Worm (Caenorhabditis elegans) whole organism, young adult: ENCODE measurements around the gene tor-1.
A peak's percentile ranks its signal among the peaks of the same experiment; 100 is the strongest.

Experiments used
- B0035.1 ChIP-seq: sonication (generic microtip); optimal IDR thresholded peaks from 2 replicates; lab custom pipeline; 2016; ENCODE audit warnings: missing genetic modification characterization, mild to moderate bottlenecking, missing compliant biosample characterization, missing genotype, missing genetic modification reagents
- B0336.3 ChIP-seq: fragments of 200-800 bp; sonication (Bioruptor generic); IDR thresholded peaks from 2 replicates; pipeline ENCODE4 v1.3.6; 2022; ENCODE audit warnings: missing genetic modification characterization, missing compliant biosample characterization
- C17E4.6 ChIP-seq: fragments of 200-800 bp; sonication (Bioruptor generic); IDR thresholded peaks from 2 replicates; pipeline ENCODE4 v1.3.6; 2022; ENCODE audit warnings: missing genetic modification reagents, missing genetic modification characterization, missing compliant biosample characterization
- F10E7.11 ChIP-seq: sonication (generic microtip); optimal IDR thresholded peaks from 2 replicates; lab custom pipeline; 2017; ENCODE audit warnings: mild to moderate bottlenecking, missing genetic modification characterization, moderate library complexity, missing compliant biosample characterization
- F22D6.2 ChIP-seq: sonication (generic microtip); optimal IDR thresholded peaks from 2 replicates; lab custom pipeline; 2016; ENCODE audit warnings: mild to moderate bottlenecking, missing genetic modification characterization, missing compliant biosample characterization
- F23B12.7 ChIP-seq: sonication (generic microtip); optimal IDR thresholded peaks from 2 replicates; lab custom pipeline; 2017; ENCODE audit warnings: missing genetic modification characterization, mild to moderate bottlenecking, missing compliant biosample characterization, antibody characterized with exemption, moderate library complexity; ENCODE audit not compliant: insufficient read depth
- F49E8.2 ChIP-seq: sonication (generic microtip); optimal IDR thresholded peaks from 3 replicates; lab custom pipeline; 2017; ENCODE audit warnings: missing genetic modification characterization, mild to moderate bottlenecking, missing compliant biosample characterization, antibody characterized with exemption, moderate library complexity; ENCODE audit not compliant: insufficient read depth
- K11D2.4 ChIP-seq: fragments of 200-800 bp; sonication (Bioruptor generic); IDR thresholded peaks from 2 replicates; pipeline ENCODE4 v1.3.6; 2022; ENCODE audit warnings: missing genetic modification reagents, missing genetic modification characterization, missing compliant biosample characterization
- K12H6.12 ChIP-seq: fragments of 200-800 bp; sonication (Bioruptor generic); optimal IDR thresholded peaks from 2 replicates; lab custom pipeline; 2018; ENCODE audit warnings: mild to moderate bottlenecking, missing genetic modification characterization, missing compliant biosample characterization
- T26A5.8 ChIP-seq: sonication (generic microtip); optimal IDR thresholded peaks from 2 replicates; lab custom pipeline; 2016; ENCODE audit warnings: missing genetic modification characterization, missing compliant biosample characterization
- Y53F4B.3 ChIP-seq: fragments of 200-800 bp; sonication (Bioruptor generic); IDR thresholded peaks from 2 replicates; pipeline ENCODE4 v1.3.6; 2022; ENCODE audit warnings: missing genetic modification reagents, missing genetic modification characterization, missing compliant biosample characterization
- akir-1 ChIP-seq: fragments of 200-800 bp; sonication (Bioruptor generic); optimal IDR thresholded peaks from 2 replicates; lab custom pipeline; 2018; ENCODE audit warnings: mild to moderate bottlenecking, missing genetic modification characterization, moderate library complexity, missing compliant biosample characterization
- aptf-2 ChIP-seq: fragments of 200-800 bp; sonication (Bioruptor generic); conservative IDR thresholded peaks from 2 replicates; pipeline ENCODE4 v1.3.6; 2022; ENCODE audit warnings: missing genetic modification reagents, missing genetic modification characterization, missing compliant biosample characterization
- attf-5 ChIP-seq: fragments of 200-800 bp; sonication (Bioruptor generic); optimal IDR thresholded peaks from 2 replicates; lab custom pipeline; 2018; ENCODE audit warnings: mild to moderate bottlenecking, missing genetic modification characterization, missing compliant biosample characterization
- ceh-100 ChIP-seq: fragments of 200-800 bp; sonication (Bioruptor generic); IDR thresholded peaks from 2 replicates; pipeline ENCODE4 v1.3.6; 2022; ENCODE audit warnings: missing genetic modification reagents, missing genetic modification characterization, missing compliant biosample characterization
- chd-7 ChIP-seq: sonication (generic microtip); optimal IDR thresholded peaks from 2 replicates; lab custom pipeline; 2016; ENCODE audit warnings: mild to moderate bottlenecking, missing genetic modification characterization, moderate library complexity, missing compliant biosample characterization
- die-1 ChIP-seq: sonication (generic microtip); optimal IDR thresholded peaks from 2 replicates; lab custom pipeline; 2016; ENCODE audit warnings: missing genotype, mild to moderate bottlenecking, missing genetic modification characterization, missing compliant biosample characterization
- dox-1 ChIP-seq: fragments of 200-800 bp; sonication (Bioruptor generic); IDR thresholded peaks from 2 replicates; pipeline ENCODE4 v1.3.6; 2022; ENCODE audit warnings: missing genetic modification reagents, missing genetic modification characterization, missing compliant biosample characterization
- him-1 ChIP-seq: sonication (generic microtip); optimal IDR thresholded peaks from 2 replicates; lab custom pipeline; 2016; ENCODE audit warnings: missing genotype, missing genetic modification reagents, missing genetic modification characterization, missing compliant biosample characterization
- hlh-12 ChIP-seq: sonication (generic microtip); optimal IDR thresholded peaks from 2 replicates; lab custom pipeline; 2016; ENCODE audit warnings: missing genetic modification characterization, missing compliant biosample characterization
- hrde-1 ChIP-seq: sonication (generic microtip); optimal IDR thresholded peaks from 2 replicates; lab custom pipeline; 2016; ENCODE audit warnings: missing genetic modification characterization, mild to moderate bottlenecking, missing compliant biosample characterization, moderate library complexity, missing genotype, missing genetic modification reagents, borderline replicate concordance
- let-526 ChIP-seq: fragments of 200-800 bp; sonication (Bioruptor generic); IDR thresholded peaks from 2 replicates; pipeline ENCODE4 v1.3.6; 2022; ENCODE audit warnings: missing genetic modification reagents, missing genetic modification characterization, missing compliant biosample characterization
- lin-26 ChIP-seq: fragments of 200-800 bp; sonication (Bioruptor generic); IDR thresholded peaks from 2 replicates; pipeline ENCODE4 v1.3.6; 2022; ENCODE audit warnings: missing genetic modification reagents, missing genetic modification characterization, missing compliant biosample characterization
- lsy-27 ChIP-seq: sonication (generic microtip); optimal IDR thresholded peaks from 2 replicates; lab custom pipeline; 2017; ENCODE audit warnings: missing genetic modification characterization, mild to moderate bottlenecking, missing compliant biosample characterization, antibody characterized with exemption, missing genotype, borderline replicate concordance; ENCODE audit not compliant: insufficient read depth
- madf-10 ChIP-seq: sonication (generic microtip); optimal IDR thresholded peaks from 2 replicates; lab custom pipeline; 2016; ENCODE audit warnings: mild to moderate bottlenecking, missing genetic modification characterization, missing compliant biosample characterization
- mcd-1 ChIP-seq: fragments of 200-800 bp; sonication (Bioruptor generic); IDR thresholded peaks from 2 replicates; pipeline ENCODE4 v1.3.6; 2022; ENCODE audit warnings: missing genetic modification reagents, missing genetic modification characterization, missing compliant biosample characterization
- mel-28 ChIP-seq: sonication (generic microtip); optimal IDR thresholded peaks from 2 replicates; lab custom pipeline; 2016; ENCODE audit warnings: borderline replicate concordance, mild to moderate bottlenecking, missing genetic modification characterization, missing compliant biosample characterization
- mes-4 ChIP-seq: sonication (generic microtip); optimal IDR thresholded peaks from 2 replicates; lab custom pipeline; 2016; ENCODE audit warnings: missing genotype, missing genetic modification characterization, missing compliant biosample characterization
- nfya-1 ChIP-seq: sonication (generic microtip); optimal IDR thresholded peaks from 2 replicates; lab custom pipeline; 2017; ENCODE audit warnings: antibody characterized with exemption, missing compliant biosample characterization, missing genetic modification characterization, borderline replicate concordance; ENCODE audit not compliant: insufficient read depth
- nhr-179 ChIP-seq: sonication (generic microtip); optimal IDR thresholded peaks from 2 replicates; lab custom pipeline; 2016; ENCODE audit warnings: mild to moderate bottlenecking, missing genetic modification characterization, missing compliant biosample characterization
- nhr-80 ChIP-seq: sonication (generic microtip); optimal IDR thresholded peaks from 2 replicates; lab custom pipeline; 2016; ENCODE audit warnings: missing genetic modification characterization, missing compliant biosample characterization
- rec-8 ChIP-seq, 2 experiments: sonication (generic microtip); optimal IDR thresholded peaks; 2 replicates each; lab custom pipeline; 2016; ENCODE audit warnings: mild to moderate bottlenecking in 2 of 2, missing genetic modification characterization in 2 of 2, missing genetic modification reagents in 2 of 2, missing genotype in 2 of 2, missing biosample characterization in 1 of 2, missing compliant biosample characterization in 1 of 2, moderate library complexity in 1 of 2
- sdz-38 ChIP-seq: sonication (generic microtip); optimal IDR thresholded peaks from 2 replicates; lab custom pipeline; 2016; ENCODE audit warnings: missing genotype, missing genetic modification characterization, missing compliant biosample characterization
- sea-2 ChIP-seq: fragments of 200-800 bp; sonication (Bioruptor generic); IDR thresholded peaks from 2 replicates; pipeline ENCODE4 v1.3.6; 2022; ENCODE audit warnings: missing genetic modification characterization, missing compliant biosample characterization
- snpc-3.4 ChIP-seq: sonication (generic microtip); optimal IDR thresholded peaks from 2 replicates; lab custom pipeline; 2017; ENCODE audit warnings: missing genetic modification characterization, mild to moderate bottlenecking, missing compliant biosample characterization, antibody characterized with exemption, moderate library complexity, missing genotype, missing genetic modification reagents
- snpc-4 ChIP-seq, 5 experiments: fragments of 150-350 bp in 1 of 5; sonication (generic microtip) in 4 of 5; optimal IDR thresholded peaks; 2 replicates each; lab custom pipeline; 2014 to 2018; ENCODE audit warnings: missing genetic modification characterization in 5 of 5, missing biosample characterization in 3 of 5, antibody characterized with exemption in 2 of 5, mild to moderate bottlenecking in 2 of 5, missing compliant biosample characterization in 2 of 5, missing genotype in 2 of 5, moderate library complexity in 2 of 5, missing genetic modification reagents in 1 of 5
- tbp1 ChIP-seq: fragments of 200-800 bp; sonication (Bioruptor generic); optimal IDR thresholded peaks from 2 replicates; lab custom pipeline; 2018; ENCODE audit warnings: mild to moderate bottlenecking, missing genetic modification characterization, missing compliant biosample characterization
- tlf-1 ChIP-seq: fragments of 200-800 bp; sonication (Bioruptor generic); optimal IDR thresholded peaks from 2 replicates; lab custom pipeline; 2018; ENCODE audit warnings: mild to moderate bottlenecking, missing genetic modification characterization, missing compliant biosample characterization
- unc-130 ChIP-seq: sonication (generic microtip); optimal IDR thresholded peaks from 2 replicates; lab custom pipeline; 2016; ENCODE audit warnings: missing genetic modification reagents, missing genetic modification characterization, missing compliant biosample characterization
- unc-62 ChIP-seq: fragments of 150-350 bp; optimal IDR thresholded peaks from 2 replicates; lab custom pipeline; 2014; ENCODE audit warnings: missing biosample characterization, missing genetic modification reagents, missing genetic modification characterization
- zfh-2 ChIP-seq: fragments of 200-800 bp; sonication (Bioruptor generic); conservative IDR thresholded peaks from 2 replicates; pipeline ENCODE4 v1.3.6; 2022; ENCODE audit warnings: missing genetic modification reagents, missing genetic modification characterization, missing compliant biosample characterization
- zim-3 ChIP-seq: sonication (generic microtip); optimal IDR thresholded peaks from 2 replicates; lab custom pipeline; 2017; ENCODE audit warnings: mild to moderate bottlenecking, missing genetic modification characterization, moderate library complexity, missing compliant biosample characterization
- ztf-22 ChIP-seq: fragments of 200-800 bp; sonication (Bioruptor generic); optimal IDR thresholded peaks from 2 replicates; lab custom pipeline; 2018; ENCODE audit warnings: mild to moderate bottlenecking, missing genetic modification characterization, moderate library complexity, missing compliant biosample characterization
- ztf-28 ChIP-seq: fragments of 200-800 bp; sonication (Bioruptor generic); IDR thresholded peaks from 2 replicates; pipeline ENCODE4 v1.3.6; 2022; ENCODE audit warnings: missing genetic modification reagents, missing genetic modification characterization, missing compliant biosample characterization
- ztf-6 ChIP-seq: fragments of 200-800 bp; sonication (Bioruptor generic); IDR thresholded peaks from 2 replicates; pipeline ENCODE4 v1.3.6; 2022; ENCODE audit warnings: missing genetic modification reagents, missing genetic modification characterization, missing compliant biosample characterization

tor-1 gene

DNA sequence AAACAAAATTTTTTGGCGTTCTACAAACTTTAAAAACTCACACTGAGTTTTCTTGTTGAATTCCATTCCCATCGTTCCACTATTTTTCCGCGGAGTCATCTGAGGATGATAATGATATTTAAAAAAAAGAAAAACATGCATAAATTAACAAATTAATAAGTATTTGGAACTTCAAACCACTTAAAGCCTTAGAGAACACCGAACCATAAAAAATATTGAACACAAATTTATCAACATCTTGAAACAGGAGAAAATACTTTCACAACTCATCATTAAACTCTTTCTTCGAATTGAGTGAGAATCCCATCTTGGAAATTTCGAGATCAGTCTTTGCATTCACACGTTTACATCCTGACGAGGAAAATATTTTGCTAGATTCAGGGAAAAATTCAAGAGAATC, 3.2 kb downstream of the tor-1 start, which contains the start of gene gei-18:
gei-18 (minus strand) TSS at position 101 of the 400 bp plus-strand sequence.
- TF ChIP-seq T26A5.8 (tag; lab: Kevin White, UChicago) (no peak), hlh-12 (tag; lab: Kevin White, UChicago) (no peak), F10E7.11 (no peak), let-526 (no peak), chd-7 (tag; lab: Kevin White, UChicago) (no peak), mes-4 (no peak), sea-2 (no peak), zfh-2 (GFP tag; lab: Robert Waterston, UW) (no peak), mcd-1 (GFP tag; lab: Robert Waterston, UW) (no peak), tlf-1 (GFP tag; lab: Kevin White, UChicago) (no peak), akir-1 (no peak), ztf-22 (GFP tag; lab: Kevin White, UChicago) (no peak), F22D6.2 (tag; lab: Kevin White, UChicago) (no peak), F23B12.7 (no peak), ztf-28 (GFP tag; lab: Robert Waterston, UW) (no peak)

DNA sequence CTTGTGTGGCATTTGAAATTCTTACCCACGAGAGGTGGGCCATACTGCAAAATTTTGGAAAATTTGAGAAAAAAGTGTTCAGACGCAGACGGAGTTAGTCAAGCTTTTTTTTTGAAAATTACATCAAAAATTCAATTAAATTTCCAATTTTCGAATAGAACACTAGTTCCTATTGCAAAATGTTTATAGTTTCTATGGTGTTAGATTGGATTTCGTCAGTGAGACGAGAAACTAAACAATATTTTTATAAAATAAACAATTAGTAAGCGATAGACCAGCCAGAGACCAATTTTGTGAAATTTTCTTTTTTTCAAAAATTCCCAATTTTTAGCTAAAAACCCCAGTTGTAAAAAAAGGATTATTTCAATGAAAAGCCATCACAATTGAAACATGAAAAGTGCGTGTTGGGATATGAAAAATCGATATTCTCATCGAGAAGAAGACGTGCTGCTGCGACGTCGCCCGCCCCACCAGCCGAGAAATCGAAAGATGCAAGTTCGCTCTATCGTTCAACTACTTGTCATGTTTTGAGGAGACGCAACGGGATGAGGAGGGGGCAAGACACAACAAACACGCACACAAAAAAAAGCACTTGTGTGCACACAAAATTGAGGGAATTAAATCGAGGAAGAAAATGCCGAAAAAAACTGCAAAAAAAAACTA, 5.7 kb downstream of the tor-1 start, which contains the start of gene dnbp-1:
dnbp-1 (minus strand) TSS at position 51 of the 663 bp plus-strand sequence.
- TF ChIP-seq madf-10 (tag; lab: Kevin White, UChicago) (peak; percentile 89), F49E8.2 (tag; lab: Kevin White, UChicago) (no peak), mcd-1 (GFP tag; lab: Robert Waterston, UW) (peak; percentile 90), nhr-80 (peak; percentile 70), lin-26 (no peak), B0336.3 (GFP tag; lab: Robert Waterston, UW) (no peak), K11D2.4 (GFP tag; lab: Robert Waterston, UW) (no peak), ceh-100 (GFP tag; lab: Robert Waterston, UW) (0 out of 2 replicates have a peak, but pooled peaks have one; percentile 36), him-1 (tag; lab: Kevin White, UChicago) (no peak), dox-1 (GFP tag; lab: Robert Waterston, UW) (no peak), snpc-3.4 (tag; lab: Kevin White, UChicago) (no peak), B0035.1 (tag; lab: Kevin White, UChicago) (no peak), snpc-4 (GFP tag; optimal IDR thresholded peaks at IDR 0.05; lab: Kevin White, UChicago) (no peak), snpc-4 (tag; optimal IDR thresholded peaks at IDR 0.05; lab: Kevin White, UChicago) (peak in 3 of 4 experiments; percentile 10 to 58 (median 47)), K12H6.12 (tag; lab: Kevin White, UChicago) (peak; percentile 65), mel-28 (tag; lab: Kevin White, UChicago) (no peak), hrde-1 (tag; lab: Kevin White, UChicago) (no peak), chd-7 (tag; lab: Kevin White, UChicago) (no peak), sdz-38 (tag; lab: Kevin White, UChicago) (no peak), tbp1 (GFP tag; lab: Kevin White, UChicago) (no peak), nfya-1 (tag; lab: Kevin White, UChicago) (no peak), zim-3 (tag; lab: Kevin White, UChicago) (no peak), F22D6.2 (tag; lab: Kevin White, UChicago) (no peak), zfh-2 (GFP tag; lab: Robert Waterston, UW) (no peak), lsy-27 (tag; lab: Kevin White, UChicago) (no peak), F10E7.11 (no peak), Y53F4B.3 (no peak), nhr-179 (tag; lab: Kevin White, UChicago) (no peak), die-1 (tag; lab: Kevin White, UChicago) (no peak), unc-130 (GFP tag; lab: Kevin White, UChicago) (no peak), aptf-2 (GFP tag; lab: Robert Waterston, UW) (no peak), rec-8 (tag; optimal IDR thresholded peaks at IDR 0.05; lab: Kevin White, UChicago) (no peak), attf-5 (GFP tag; lab: Kevin White, UChicago) (peak; percentile 83), ztf-6 (GFP tag; lab: Robert Waterston, UW) (no peak), C17E4.6 (GFP tag; lab: Robert Waterston, UW) (no peak), unc-62 (GFP tag; lab: Kevin White, UChicago) (peak; percentile 0)
